Fruit fly (Drosophila melanogaster) whole organism, wandering third instar larva: Measurements from ENCODE around the gene CG13059.

Experiments
- Abd-B ChIP-seq: fragments of >200 bp; optimal IDR thresholded peaks from 2 replicates; lab custom pipeline; 2017; ENCODE audit warnings: missing biosample characterization, missing genetic modification characterization
- CG9705 ChIP-seq: fragments of 200-800 bp; sonication (Bioruptor generic); optimal IDR thresholded peaks from 2 replicates; lab custom pipeline; 2018; ENCODE audit warnings: missing biosample characterization, mild to moderate bottlenecking, missing genetic modification characterization
- CrebA ChIP-seq: fragments of 200-800 bp; sonication (Bioruptor generic); optimal IDR thresholded peaks from 2 replicates; lab custom pipeline; 2016; ENCODE audit warnings: missing biosample characterization, mild to moderate bottlenecking, missing genetic modification characterization, borderline replicate concordance
- Dfd ChIP-seq: fragments of >200 bp; optimal IDR thresholded peaks from 2 replicates; lab custom pipeline; 2017; ENCODE audit warnings: missing biosample characterization, missing genetic modification characterization
- Dif ChIP-seq: fragments of 200-275, 200-300 bp; sonication (Bioruptor generic); optimal IDR thresholded peaks from 2 replicates; lab custom pipeline; 2018; ENCODE audit warnings: missing biosample characterization, missing genetic modification characterization; ENCODE audit not compliant: partially characterized antibody
- Hnf4 ChIP-seq: fragments of 200-800 bp; sonication (Bioruptor generic); optimal IDR thresholded peaks from 2 replicates; lab custom pipeline; 2016; ENCODE audit warnings: missing biosample characterization, mild to moderate bottlenecking, missing genetic modification characterization
- Hr78 ChIP-seq: fragments of >200 bp; optimal IDR thresholded peaks from 2 replicates; lab custom pipeline; 2017; ENCODE audit warnings: missing biosample characterization, missing genetic modification characterization
- Hr83 ChIP-seq: fragments of 200-300 bp; sonication (Bioruptor generic); optimal IDR thresholded peaks from 2 replicates; lab custom pipeline; 2016; ENCODE audit warnings: missing biosample characterization, mild to moderate bottlenecking, missing genetic modification characterization, moderate library complexity; ENCODE audit not compliant: poor library complexity, severe bottlenecking
- Jra ChIP-seq: sonication (Bioruptor generic); optimal IDR thresholded peaks from 2 replicates; lab custom pipeline; 2016; ENCODE audit warnings: missing biosample characterization, missing genetic modification characterization
- Mio ChIP-seq: sonication (Bioruptor generic); optimal IDR thresholded peaks from 2 replicates; lab custom pipeline; 2016; ENCODE audit warnings: missing biosample characterization, missing genetic modification characterization
- Myc ChIP-seq: fragments of >200 bp; optimal IDR thresholded peaks from 2 replicates; lab custom pipeline; 2017
- N ChIP-seq: fragments of >200 bp; optimal IDR thresholded peaks from 2 replicates; lab custom pipeline; 2018; ENCODE audit warnings: missing biosample characterization, missing external identifiers, missing genetic modification characterization
- OdsH ChIP-seq: fragments of 200-800 bp; sonication (Bioruptor generic); optimal IDR thresholded peaks from 2 replicates; lab custom pipeline; 2016; ENCODE audit warnings: missing biosample characterization, mild to moderate bottlenecking, missing genetic modification characterization
- Vsx2 ChIP-seq: fragments of 200-300, 225-300 bp; sonication (Bioruptor generic); optimal IDR thresholded peaks from 2 replicates; lab custom pipeline; 2018; ENCODE audit warnings: missing biosample characterization, missing genetic modification characterization; ENCODE audit not compliant: partially characterized antibody
- dl ChIP-seq, 2 experiments: fragments of 175-275, 200-275 bp in 1 of 2; fragments of 200-275 bp in 1 of 2; sonication (Bioruptor generic); optimal IDR thresholded peaks; lab custom pipeline; 2018; ENCODE audit warnings: mild to moderate bottlenecking in 2 of 2, missing biosample characterization in 2 of 2, missing genetic modification characterization in 2 of 2, moderate library complexity in 2 of 2; ENCODE audit not compliant: partially characterized antibody in 2 of 2, insufficient read depth in 1 of 2
- dmrt93B ChIP-seq: fragments of 200-800 bp; sonication (Bioruptor generic); optimal IDR thresholded peaks from 2 replicates; lab custom pipeline; 2018; ENCODE audit warnings: missing biosample characterization, mild to moderate bottlenecking, missing genetic modification characterization
- dsf ChIP-seq: sonication (Bioruptor generic); optimal IDR thresholded peaks from 2 replicates; lab custom pipeline; 2016; ENCODE audit warnings: missing biosample characterization, missing genetic modification characterization, borderline replicate concordance
- foxo ChIP-seq, 2 experiments: fragments of 200-800 bp; sonication (Bioruptor generic); optimal IDR thresholded peaks; 2 replicates in 1 of 2; 3 replicates in 1 of 2; lab custom pipeline; 2016 to 2017; ENCODE audit warnings: missing biosample characterization in 2 of 2, missing genetic modification characterization in 2 of 2
- fru ChIP-seq: fragments of 200-800 bp; sonication (Bioruptor generic); optimal IDR thresholded peaks from 3 replicates; lab custom pipeline; 2016; ENCODE audit warnings: missing biosample characterization, mild to moderate bottlenecking, missing genetic modification characterization
- h ChIP-seq: fragments of 200-800 bp; sonication (Bioruptor generic); optimal IDR thresholded peaks from 3 replicates; lab custom pipeline; 2016; ENCODE audit warnings: missing biosample characterization, mild to moderate bottlenecking, missing genetic modification characterization
- jim ChIP-seq: fragments of 175-275, 200-325 bp; sonication (Bioruptor generic); optimal IDR thresholded peaks from 2 replicates; lab custom pipeline; 2016; ENCODE audit warnings: missing biosample characterization, mild to moderate bottlenecking, missing genetic modification characterization
- lola ChIP-seq: fragments of >200 bp; optimal IDR thresholded peaks from 2 replicates; lab custom pipeline; 2017; ENCODE audit warnings: missing biosample characterization, missing genetic modification characterization
- pan ChIP-seq: fragments of >200 bp; optimal IDR thresholded peaks from 2 replicates; lab custom pipeline; 2017
- psq ChIP-seq: fragments of 200-800 bp; sonication (Bioruptor generic); optimal IDR thresholded peaks from 3 replicates; lab custom pipeline; 2017; ENCODE audit warnings: missing biosample characterization, mild to moderate bottlenecking, missing genetic modification characterization, moderate library complexity
- rgr ChIP-seq: fragments of 200-800 bp; sonication (Bioruptor generic); optimal IDR thresholded peaks from 3 replicates; lab custom pipeline; 2016; ENCODE audit warnings: missing biosample characterization, mild to moderate bottlenecking, missing genetic modification characterization
- sv ChIP-seq: fragments of 200-800 bp; sonication (Bioruptor generic); optimal IDR thresholded peaks from 3 replicates; lab custom pipeline; 2016; ENCODE audit warnings: missing biosample characterization, missing genetic modification characterization
- tai ChIP-seq: sonication (Bioruptor generic); optimal IDR thresholded peaks from 2 replicates; lab custom pipeline; 2016; ENCODE audit warnings: missing biosample characterization, missing genetic modification characterization
- usp ChIP-seq: fragments of >200 bp; optimal IDR thresholded peaks from 2 replicates; lab custom pipeline; 2017; ENCODE audit warnings: missing biosample characterization, missing genetic modification characterization
- woc ChIP-seq: sonication (Bioruptor generic); optimal IDR thresholded peaks from 2 replicates; lab custom pipeline; 2016; ENCODE audit warnings: missing biosample characterization, mild to moderate bottlenecking, missing genetic modification characterization

CG13059 gene

dm6 chr3L:16331633-16332032 is 8.2 kb downstream of the CG13059 start, which contains the start of gene retinin:
Gene retinin (plus strand): TSS chr3L:16331933.
- TF ChIP-seq Hnf4 (GFP tag; lab: Kevin White, UChicago), result no peak
- TF ChIP-seq foxo (GFP tag; optimal IDR thresholded peaks at IDR 0.05; lab: Kevin White, UChicago), result no peak
- no peak for TF ChIP-seq N (GFP tag; lab: Kevin White, UChicago)
- no peak for TF ChIP-seq psq (GFP tag; lab: Kevin White, UChicago)
- TF ChIP-seq usp (GFP tag; lab: Kevin White, UChicago), result no peak
- TF ChIP-seq fru (GFP tag; lab: Kevin White, UChicago), result no peak
- no peak for TF ChIP-seq Dfd (GFP tag; lab: Kevin White, UChicago)

DNA sequence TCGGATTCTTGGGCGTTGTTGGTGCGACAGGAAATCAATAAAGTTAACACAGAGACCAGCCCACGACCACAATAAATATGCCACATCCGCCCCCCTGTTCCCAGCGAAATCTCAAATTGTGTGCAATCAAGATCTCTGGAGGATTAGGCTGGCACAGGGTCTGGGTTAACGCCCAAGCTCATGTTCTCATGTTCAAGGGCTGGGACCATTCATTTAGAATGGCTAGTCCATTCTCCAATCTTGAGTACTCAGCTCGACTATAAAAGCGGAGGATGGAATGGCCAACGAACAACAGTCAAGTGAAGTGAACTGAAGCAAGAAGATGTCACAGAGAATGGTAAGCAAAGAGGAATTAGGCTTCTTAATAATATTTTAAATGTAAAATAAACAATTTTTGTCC is 9.5 kb downstream of the CG13059 start, which contains the start of gene CG13056:
Gene CG13056, plus strand, starts transcription at position 301 of the 400 bp plus-strand sequence.
- TF ChIP-seq h (GFP tag; lab: Kevin White, UChicago), result no peak
- no peak for TF ChIP-seq sv
- TF ChIP-seq CG9705, result no peak
- TF ChIP-seq Hr78, result no peak
- no peak for TF ChIP-seq lola (GFP tag; lab: Kevin White, UChicago)

- TF ChIP-seq Dif (GFP tag; lab: Kevin White, UChicago) (peak; percentile 39), N (GFP tag; lab: Kevin White, UChicago) (peak; percentile 79), Vsx2 (GFP tag; lab: Kevin White, UChicago) (peak; percentile 58), CrebA (no peak), Myc (lab: Kevin White, UChicago) (peak; percentile 80), dmrt93B (no peak)
These were observed 11.4 kb downstream of the CG13059 start for dm6 chr3L:16334876-16335275.

- no peak for TF ChIP-seq usp (GFP tag; lab: Kevin White, UChicago)
- no peak for TF ChIP-seq rgr
- TF ChIP-seq Hr78, result no peak
- no peak for TF ChIP-seq tai (GFP tag; lab: Kevin White, UChicago)
- TF ChIP-seq Dif (GFP tag; lab: Kevin White, UChicago), result no peak
- no peak for TF ChIP-seq dl (GFP tag; optimal IDR thresholded peaks at IDR 0.05; lab: Kevin White, UChicago; ENCODE audit: insufficient read depth in 1 of 2, partially characterized antibody in 2 of 2)
- TF ChIP-seq Mio (GFP tag; lab: Kevin White, UChicago), result no peak
- no peak for TF ChIP-seq pan (lab: Kevin White, UChicago)
- TF ChIP-seq Dfd (GFP tag; lab: Kevin White, UChicago), result no peak
- TF ChIP-seq N (GFP tag; lab: Kevin White, UChicago), result no peak
- TF ChIP-seq, all 38 proteins: peak for 0
These were observed 14.3 kb downstream of the CG13059 start for dm6 chr3L:16337739-16338138.

dm6 chr3L:16338703-16339102 is 15.2 kb downstream of the CG13059 start, which contains the start of gene CG4998:
Gene CG4998 (plus strand): TSS chr3L:16339003.
- TF ChIP-seq jim, result no peak
- no peak for TF ChIP-seq fru (GFP tag; lab: Kevin White, UChicago)
- no peak for TF ChIP-seq N (GFP tag; lab: Kevin White, UChicago)
- no peak for TF ChIP-seq woc (GFP tag; lab: Kevin White, UChicago)

- TF ChIP-seq Hr83 (GFP tag; lab: Kevin White, UChicago) (no peak), CG9705 (no peak), Jra (no peak), sv (no peak), dmrt93B (no peak), N (GFP tag; lab: Kevin White, UChicago) (no peak), OdsH (GFP tag; lab: Kevin White, UChicago) (no peak), Abd-B (GFP tag; lab: Kevin White, UChicago) (no peak), dsf (no peak), CrebA (no peak), dl (GFP tag; optimal IDR thresholded peaks at IDR 0.05; lab: Kevin White, UChicago; ENCODE audit: insufficient read depth in 1 of 2, partially characterized antibody in 2 of 2) (no peak)
These were observed 16.0 kb downstream of the CG13059 start for dm6 chr3L:16339463-16339862.
